Worm (Caenorhabditis elegans) whole organism, L2 larva: ENCODE data around the gene pxd-1.

Experiments used
- ZK546.5 ChIP-seq: sonication (generic microtip); optimal IDR thresholded peaks from 2 replicates; lab custom pipeline; 2017; ENCODE audit warnings: missing biosample characterization, missing genetic modification characterization
- lsy-2 ChIP-seq, 2 experiments: fragments of 150-350 bp in 1 of 2; sonication (generic microtip) in 1 of 2; optimal IDR thresholded peaks; 2 replicates each; lab custom pipeline; 2014 to 2017; ENCODE audit warnings: missing biosample characterization in 2 of 2, missing genetic modification characterization in 2 of 2
- nhr-11 ChIP-seq: fragments of 150-350 bp; optimal IDR thresholded peaks from 2 replicates; lab custom pipeline; 2014; ENCODE audit warnings: missing biosample characterization, missing genetic modification characterization
- nhr-21 ChIP-seq: fragments of 150-350 bp; optimal IDR thresholded peaks from 2 replicates; lab custom pipeline; 2014; ENCODE audit warnings: missing biosample characterization, missing genetic modification characterization
- nhr-23 ChIP-seq: fragments of 150-350 bp; optimal IDR thresholded peaks from 2 replicates; lab custom pipeline; 2014; ENCODE audit warnings: missing biosample characterization, missing genetic modification reagents, missing genetic modification characterization
- ztf-11 ChIP-seq: sonication (generic microtip); optimal IDR thresholded peaks from 2 replicates; lab custom pipeline; 2017; ENCODE audit warnings: missing biosample characterization, missing genetic modification characterization
- ztf-4 ChIP-seq: fragments of 150-350 bp; optimal IDR thresholded peaks from 2 replicates; lab custom pipeline; 2014; ENCODE audit warnings: missing biosample characterization, missing genetic modification characterization

ce11 chrIII:4007017-4007416 is 1.1 kb downstream of the pxd-1 start:
- TF ChIP-seq lsy-2 (tag; optimal IDR thresholded peaks at IDR 0.05; lab: Kevin White, UChicago) (no peak), nhr-11 (no peak), ztf-11 (tag; lab: Kevin White, UChicago) (no peak), nhr-21 (tag; lab: Kevin White, UChicago) (no peak), ztf-4 (tag; lab: Kevin White, UChicago) (no peak), nhr-23 (no peak), ZK546.5 (no peak)
